Fruit fly (Drosophila melanogaster): ENCODE measurements around the gene kis.

- no peak for TF ChIP-seq CG8478 (optimal IDR thresholded peaks at IDR 0.05)
- TF ChIP-seq CTCF (optimal IDR thresholded peaks at IDR 0.05), result no peak
Measured at dm6 chr2L:161453-162175, 89.0 kb downstream of the kis start.

All from S2 (cell line).